Worm (Caenorhabditis elegans) whole organism, L1 larva: ENCODE measurements around the gene clu-1.

Experiments used
- aly-2 ChIP-seq: fragments of 150-350 bp; optimal IDR thresholded peaks from 2 replicates; lab custom pipeline; 2014; ENCODE audit warnings: missing biosample characterization, missing genetic modification characterization
- ama-1 ChIP-seq: fragments of 150-350 bp; optimal IDR thresholded peaks from 2 replicates; lab custom pipeline; 2014
- ets-5 ChIP-seq: fragments of 200-800 bp; sonication (Bioruptor generic); IDR thresholded peaks from 2 replicates; pipeline ENCODE4 v1.3.6; 2022; ENCODE audit warnings: missing genetic modification characterization, missing compliant biosample characterization
- lin-35 ChIP-seq, 2 experiments: fragments of 150-350 bp; optimal IDR thresholded peaks; 2 replicates each; lab custom pipeline; 2014; ENCODE audit warnings: missing biosample characterization in 2 of 2, missing genetic modification characterization in 2 of 2, missing genetic modification reagents in 2 of 2
- mdl-1 ChIP-seq, 2 experiments: fragments of 150-350 bp; optimal IDR thresholded peaks; 2 replicates each; lab custom pipeline; 2014 to 2017; ENCODE audit warnings: missing biosample characterization in 2 of 2, missing genetic modification characterization in 2 of 2, inconsistent platforms in 1 of 2
- pqm-1 ChIP-seq: sonication (generic microtip); optimal IDR thresholded peaks from 3 replicates; lab custom pipeline; 2017; ENCODE audit warnings: missing biosample characterization, missing genetic modification characterization

DNA sequence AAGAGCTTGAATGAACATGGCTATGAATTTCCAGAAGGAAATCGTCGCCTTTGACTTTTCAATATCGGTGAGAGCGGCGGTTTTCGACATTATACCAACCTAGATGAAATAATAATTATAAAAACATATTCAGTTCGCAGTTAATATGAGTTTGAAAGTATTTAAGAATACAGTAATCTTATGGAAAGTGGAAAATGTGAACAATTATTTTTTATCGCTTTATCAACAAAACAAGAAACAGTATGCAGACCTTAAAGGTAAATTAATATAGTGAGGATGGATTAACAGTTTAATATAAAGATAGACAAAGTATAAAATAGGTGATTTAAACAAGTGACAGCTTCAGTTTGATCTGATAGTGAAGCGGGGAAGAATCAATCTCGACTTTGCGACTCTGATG is 37.2 kb upstream of the clu-1 start, which contains the start of gene C48B4.6:
- TF ChIP-seq ets-5 (GFP tag; lab: Robert Waterston, UW) (no peak), ama-1 (lab: Kevin White, UChicago) (no peak), aly-2 (tag; lab: Kevin White, UChicago) (no peak), pqm-1 (tag; lab: Kevin White, UChicago) (no peak), mdl-1 (tag; optimal IDR thresholded peaks at IDR 0.05; lab: Kevin White, UChicago) (no peak), lin-35 (GFP tag; optimal IDR thresholded peaks at IDR 0.05; lab: Kevin White, UChicago) (no peak)
